Fruit fly (Drosophila melanogaster) whole organism, embryonic: ENCODE results near the gene CG17343.

Source experiments
- Atf3 ChIP-seq: fragments of 200-800 bp; sonication (Bioruptor generic); optimal IDR thresholded peaks from 3 replicates; lab custom pipeline; 2016; ENCODE audit warnings: missing biosample characterization, missing genetic modification characterization
- B-H1 ChIP-seq: fragments of 200-800 bp; sonication (Bioruptor generic); IDR thresholded peaks from 3 replicates; pipeline ENCODE4 v1.3.6; 2022; ENCODE audit warnings: missing biosample characterization, missing genetic modification characterization
- Bdp1 ChIP-seq: fragments of 200-800 bp; sonication (Bioruptor generic); optimal IDR thresholded peaks from 3 replicates; lab custom pipeline; 2016; ENCODE audit warnings: missing biosample characterization, missing genetic modification characterization
- CG1024 ChIP-seq: fragments of 200-800 bp; sonication (Bioruptor generic); IDR thresholded peaks from 2 replicates; pipeline ENCODE4 v1.3.6; 2022; ENCODE audit warnings: missing biosample characterization, missing genetic modification characterization
- CG10267 ChIP-seq: fragments of 200-800 bp; sonication (Bioruptor generic); optimal IDR thresholded peaks from 2 replicates; lab custom pipeline; 2018; ENCODE audit warnings: missing biosample characterization, mild to moderate bottlenecking, missing genetic modification characterization, moderate library complexity
- CG12659 ChIP-seq: fragments of 200-800 bp; sonication (Bioruptor generic); optimal IDR thresholded peaks from 3 replicates; lab custom pipeline; 2017; ENCODE audit warnings: mild to moderate bottlenecking, missing biosample characterization, missing genetic modification reagents, missing genetic modification characterization
- CG13296 ChIP-seq: fragments of 200-800 bp; sonication (Bioruptor generic); optimal IDR thresholded peaks from 3 replicates; lab custom pipeline; 2018; ENCODE audit warnings: missing biosample characterization, mild to moderate bottlenecking, missing genetic modification characterization
- CG13424 ChIP-seq: fragments of 200-800 bp; sonication (Bioruptor generic); optimal IDR thresholded peaks from 2 replicates; lab custom pipeline; 2019; ENCODE audit warnings: missing biosample characterization, mild to moderate bottlenecking, missing genetic modification characterization, moderate library complexity
- CG14667 ChIP-seq: fragments of 200-800 bp; sonication (Bioruptor generic); IDR thresholded peaks from 2 replicates; pipeline ENCODE4 v1.3.6; 2022; ENCODE audit warnings: missing biosample characterization, missing genetic modification characterization
- CG15269 ChIP-seq: fragments of 200-800 bp; sonication (Bioruptor generic); optimal IDR thresholded peaks from 2 replicates; lab custom pipeline; 2018; ENCODE audit warnings: missing biosample characterization, mild to moderate bottlenecking, missing genetic modification characterization, moderate library complexity
- CG15514 ChIP-seq: fragments of 200-800 bp; sonication (Bioruptor generic); optimal IDR thresholded peaks from 3 replicates; lab custom pipeline; 2017; ENCODE audit warnings: missing biosample characterization, missing genetic modification characterization, mild to moderate bottlenecking, moderate library complexity, missing genetic modification reagents
- CG17359 ChIP-seq: fragments of 200-800 bp; sonication (Bioruptor generic); optimal IDR thresholded peaks from 3 replicates; lab custom pipeline; 2018; ENCODE audit warnings: missing biosample characterization, mild to moderate bottlenecking, missing genetic modification characterization, moderate library complexity
- CG17829 ChIP-seq: fragments of 200-800 bp; optimal IDR thresholded peaks from 2 replicates; lab custom pipeline; 2019; ENCODE audit warnings: missing biosample characterization, mild to moderate bottlenecking, missing genetic modification characterization, moderate library complexity
- CG2120 ChIP-seq: fragments of 200-800 bp; sonication (Bioruptor generic); optimal IDR thresholded peaks from 3 replicates; lab custom pipeline; 2016; ENCODE audit warnings: missing biosample characterization, missing genetic modification characterization
- CG2199 ChIP-seq: fragments of 200-800 bp; sonication (Bioruptor generic); IDR thresholded peaks from 3 replicates; pipeline ENCODE4 v1.3.6; 2022; ENCODE audit warnings: missing biosample characterization, missing genetic modification characterization
- CG31388 ChIP-seq: fragments of 200-800 bp; sonication (Bioruptor generic); optimal IDR thresholded peaks from 2 replicates; lab custom pipeline; 2016; ENCODE audit warnings: missing biosample characterization, missing genetic modification characterization
- CG31441 ChIP-seq: fragments of 200-800 bp; sonication (Bioruptor generic); IDR thresholded peaks from 2 replicates; pipeline ENCODE4 v1.3.6; 2022; ENCODE audit warnings: missing biosample characterization, missing genetic modification characterization
- CG32772 ChIP-seq: fragments of 200-800 bp; sonication (Bioruptor generic); IDR thresholded peaks from 2 replicates; pipeline ENCODE4 v1.3.6; 2022; ENCODE audit warnings: missing biosample characterization, missing genetic modification characterization
- CG34376 ChIP-seq: fragments of 200-800 bp; sonication (Bioruptor generic); optimal IDR thresholded peaks from 2 replicates; lab custom pipeline; 2018; ENCODE audit warnings: missing biosample characterization, mild to moderate bottlenecking, missing genetic modification characterization
- CG3726 ChIP-seq: fragments of 200-800 bp; sonication (Bioruptor generic); IDR thresholded peaks from 3 replicates; pipeline ENCODE4, ENCODE4 v1.3.6; 2022; ENCODE audit warnings: missing biosample characterization, missing genetic modification characterization
- CG4404 ChIP-seq: fragments of 200-800 bp; sonication (Bioruptor generic); IDR thresholded peaks from 2 replicates; pipeline ENCODE4 v1.3.6; 2022; ENCODE audit warnings: missing biosample characterization, missing genetic modification characterization
- CG5953 ChIP-seq: fragments of 200-800 bp; sonication (Bioruptor generic); IDR thresholded peaks from 2 replicates; pipeline ENCODE4 v1.3.6; 2022; ENCODE audit warnings: missing biosample characterization, missing genetic modification characterization
- CG8281 ChIP-seq: fragments of 200-800 bp; sonication (Bioruptor generic); optimal IDR thresholded peaks from 2 replicates; lab custom pipeline; 2018; ENCODE audit warnings: missing biosample characterization, mild to moderate bottlenecking, missing genetic modification characterization, moderate library complexity
- Deaf1 ChIP-seq: fragments of 200-800 bp; optimal IDR thresholded peaks from 3 replicates; lab custom pipeline; 2019; ENCODE audit warnings: missing biosample characterization, mild to moderate bottlenecking, missing genetic modification characterization, moderate library complexity
- Dll ChIP-seq: fragments of 200-800 bp; sonication (Bioruptor generic); IDR thresholded peaks from 4 replicates; pipeline ENCODE4 v1.3.6; 2022; ENCODE audit warnings: missing biosample characterization, missing genetic modification characterization; ENCODE audit not compliant: partially characterized antibody
- Dp ChIP-seq: fragments of 200-800 bp; sonication (Bioruptor generic); optimal IDR thresholded peaks from 2 replicates; lab custom pipeline; 2018; ENCODE audit warnings: missing biosample characterization, mild to moderate bottlenecking, missing genetic modification characterization, moderate library complexity
- Drgx ChIP-seq: fragments of 200-800 bp; sonication (Bioruptor generic); IDR thresholded peaks from 2 replicates; pipeline ENCODE4 v1.3.6; 2022; ENCODE audit warnings: missing biosample characterization, missing genetic modification characterization
- Hr78 ChIP-seq, 2 experiments: fragments of 200-800 bp in 1 of 2; fragments of >200 bp in 1 of 2; sonication (Bioruptor generic) in 1 of 2; optimal IDR thresholded peaks; 2 replicates each; lab custom pipeline; 2017 to 2019; ENCODE audit warnings: missing biosample characterization in 2 of 2, missing genetic modification characterization in 2 of 2, mild to moderate bottlenecking in 1 of 2, moderate library complexity in 1 of 2
- MTF-1 ChIP-seq: fragments of 200-800 bp; sonication (Bioruptor generic); optimal IDR thresholded peaks from 2 replicates; lab custom pipeline; 2018; ENCODE audit warnings: missing biosample characterization, mild to moderate bottlenecking, missing genetic modification characterization, borderline replicate concordance
- Mrtf ChIP-seq: fragments of 200-800 bp; sonication (Bioruptor generic); IDR thresholded peaks from 3 replicates; pipeline ENCODE4 v1.3.6; 2022; ENCODE audit warnings: missing biosample characterization, missing genetic modification characterization
- Spps ChIP-seq: fragments of 200-800 bp; sonication (Bioruptor generic); optimal IDR thresholded peaks from 2 replicates; lab custom pipeline; 2018; ENCODE audit warnings: missing biosample characterization, mild to moderate bottlenecking, missing genetic modification characterization
- TFAM ChIP-seq: fragments of 200-800 bp; sonication (Bioruptor generic); optimal IDR thresholded peaks from 2 replicates; lab custom pipeline; 2017; ENCODE audit warnings: missing biosample characterization, missing genetic modification characterization, inconsistent platforms
- ato ChIP-seq: fragments of 200-800 bp; sonication (Bioruptor generic); IDR thresholded peaks from 2 replicates; pipeline ENCODE4 v1.3.6; 2022; ENCODE audit warnings: missing biosample characterization, missing genetic modification characterization; ENCODE audit not compliant: partially characterized antibody
- cg ChIP-seq: fragments of 200-800 bp; sonication (Bioruptor generic); optimal IDR thresholded peaks from 3 replicates; lab custom pipeline; 2019; ENCODE audit warnings: missing biosample characterization, mild to moderate bottlenecking, missing genetic modification characterization, moderate library complexity
- crp ChIP-seq, 2 experiments: fragments of 200-800 bp; sonication (Bioruptor generic); optimal IDR thresholded peaks; 2 replicates in 1 of 2; 3 replicates in 1 of 2; lab custom pipeline; 2017; ENCODE audit warnings: missing biosample characterization in 2 of 2, missing genetic modification characterization in 2 of 2, mild to moderate bottlenecking in 1 of 2, moderate library complexity in 1 of 2
- dpn ChIP-seq, 2 experiments: fragments of 200-800 bp; sonication (Bioruptor generic); optimal IDR thresholded peaks; 3 replicates each; lab custom pipeline; 2016; ENCODE audit warnings: missing biosample characterization in 2 of 2, missing genetic modification characterization in 2 of 2
- gcm ChIP-seq: fragments of 200-800 bp; sonication (Bioruptor generic); optimal IDR thresholded peaks from 2 replicates; lab custom pipeline; 2019; ENCODE audit warnings: missing biosample characterization, mild to moderate bottlenecking, missing genetic modification characterization, moderate library complexity
- gro ChIP-seq: fragments of 200-800 bp; sonication (Bioruptor generic); optimal IDR thresholded peaks from 2 replicates; lab custom pipeline; 2016; ENCODE audit warnings: missing biosample characterization, missing genetic modification characterization
- gsb-n ChIP-seq: fragments of 200-800 bp; sonication (Bioruptor generic); optimal IDR thresholded peaks from 3 replicates; lab custom pipeline; 2018; ENCODE audit warnings: missing biosample characterization, mild to moderate bottlenecking, missing genetic modification characterization
- hbn ChIP-seq: fragments of 200-800 bp; sonication (Bioruptor generic); IDR thresholded peaks from 2 replicates; pipeline ENCODE4 v1.3.6; 2022; ENCODE audit warnings: missing biosample characterization, missing genetic modification characterization; ENCODE audit not compliant: partially characterized antibody
- klu ChIP-seq: fragments of 200-800 bp; sonication (Bioruptor generic); IDR thresholded peaks from 2 replicates; pipeline ENCODE4 v1.3.6; 2022; ENCODE audit warnings: missing biosample characterization, missing genetic modification characterization
- lmd ChIP-seq: fragments of 200-800 bp; sonication (Bioruptor generic); IDR thresholded peaks from 2 replicates; pipeline ENCODE4 v1.3.6; 2022; ENCODE audit warnings: missing biosample characterization, missing genetic modification characterization
- mirr ChIP-seq: fragments of 200-800 bp; sonication (Bioruptor generic); optimal IDR thresholded peaks from 3 replicates; lab custom pipeline; 2018; ENCODE audit warnings: missing biosample characterization, mild to moderate bottlenecking, missing genetic modification characterization
- nmo ChIP-seq: fragments of 200-800 bp; sonication (Bioruptor generic); optimal IDR thresholded peaks from 2 replicates; lab custom pipeline; 2018; ENCODE audit warnings: missing biosample characterization, mild to moderate bottlenecking, missing genetic modification characterization, moderate library complexity
- phol ChIP-seq: fragments of 200-800 bp; sonication (Bioruptor generic); optimal IDR thresholded peaks from 3 replicates; lab custom pipeline; 2018; ENCODE audit warnings: missing biosample characterization, mild to moderate bottlenecking, missing genetic modification characterization, moderate library complexity
- vvl ChIP-seq: fragments of 200-800 bp; sonication (Bioruptor generic); IDR thresholded peaks from 2 replicates; pipeline ENCODE4 v1.3.6; 2022; ENCODE audit warnings: missing biosample characterization, missing genetic modification characterization
- wek ChIP-seq: fragments of 200-800 bp; sonication (Bioruptor generic); optimal IDR thresholded peaks from 3 replicates; lab custom pipeline; 2018; ENCODE audit warnings: missing biosample characterization, mild to moderate bottlenecking, missing genetic modification characterization, moderate library complexity

The CG17343 gene

DNA sequence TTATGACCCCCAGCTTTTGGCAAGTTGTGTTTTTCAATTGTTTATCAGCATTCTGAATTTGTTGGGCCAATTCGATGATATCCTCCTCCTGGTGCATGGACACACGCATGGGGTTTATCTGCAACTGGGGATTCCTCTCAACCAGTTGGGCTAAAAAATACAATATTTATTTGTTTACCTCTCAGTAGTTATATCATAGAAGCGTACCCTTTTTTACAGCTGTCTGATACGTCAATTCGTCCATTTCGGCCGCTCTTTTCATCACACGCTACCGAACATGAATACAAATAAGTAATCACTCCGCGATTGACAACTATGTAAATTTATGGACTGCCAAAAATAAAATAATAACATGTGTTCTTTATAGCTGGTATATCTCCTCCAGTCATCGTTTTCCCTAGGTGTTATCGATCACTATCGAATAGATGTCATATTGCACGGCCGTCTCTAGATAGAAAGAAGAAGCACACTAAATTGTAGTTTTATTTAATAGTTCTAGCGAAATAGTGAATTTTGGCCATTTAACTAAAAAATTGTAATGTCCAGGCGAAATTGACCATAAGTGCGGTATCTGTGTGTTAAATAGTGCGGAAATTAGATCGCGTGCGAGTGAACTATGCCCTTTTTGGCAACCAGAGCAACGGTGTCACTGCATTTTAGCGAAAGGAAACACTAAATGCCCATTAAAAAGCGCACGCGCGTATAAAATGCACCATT is 30.4 kb upstream of the CG17343 start, which contains the start of the genes mib2 and CG31800 (continued):
- TF ChIP-seq CG4404 (GFP tag; lab: Robert Waterston, UW), result no peak
- no peak for TF ChIP-seq CG13296 (GFP tag; lab: Kevin White, UChicago)
- peak; percentile 5 for TF ChIP-seq phol
- TF ChIP-seq Dp (GFP tag; lab: Kevin White, UChicago), result no peak
- no peak for TF ChIP-seq TFAM (GFP tag; lab: Kevin White, UChicago)
- TF ChIP-seq gsb-n (tag; lab: Kevin White, UChicago), result no peak
- peak; percentile 20 for TF ChIP-seq nmo (GFP tag; lab: Kevin White, UChicago)
- peak in 1 of 2 experiments; percentile 74 for TF ChIP-seq crp (GFP tag; optimal IDR thresholded peaks at IDR 0.05; lab: Kevin White, UChicago)
- TF ChIP-seq CG2120 (GFP tag; lab: Kevin White, UChicago), result peak; percentile 42
- peak; percentile 26 for TF ChIP-seq CG15514
- TF ChIP-seq CG5953 (GFP tag; lab: Robert Waterston, UW), result no peak
- no peak for TF ChIP-seq CG3726 (GFP tag; lab: Robert Waterston, UW)
- TF ChIP-seq CG13424 (tag; lab: Kevin White, UChicago), result peak; percentile 2
- no peak for TF ChIP-seq Mrtf (GFP tag; lab: Robert Waterston, UW)
- peak; percentile 55 for TF ChIP-seq hbn (GFP tag; lab: Robert Waterston, UW)
- peak; percentile 40 for TF ChIP-seq CG12659
- peak; percentile 35 for TF ChIP-seq CG17829 (tag; lab: Kevin White, UChicago)
- peak; percentile 52; the same call in 1 of the 2 replicates for TF ChIP-seq ato (GFP tag; lab: Robert Waterston, UW)
- TF ChIP-seq gro (GFP tag; lab: Kevin White, UChicago), result peak; percentile 20
- TF ChIP-seq CG34376 (GFP tag; lab: Kevin White, UChicago), result no peak
- peak; percentile 8; the same call in 1 of the 2 replicates for TF ChIP-seq vvl (GFP tag; lab: Robert Waterston, UW)
- no peak for TF ChIP-seq MTF-1 (GFP tag; lab: Kevin White, UChicago)
- TF ChIP-seq CG1024 (GFP tag; lab: Robert Waterston, UW), result no peak
- no peak for TF ChIP-seq CG31441 (GFP tag; lab: Robert Waterston, UW)
- 0 out of 3 replicates have a peak, but pooled peaks have one; percentile 53 for TF ChIP-seq CG2199 (GFP tag; lab: Robert Waterston, UW)
- peak in 1 of 2 experiments; percentile 0 for TF ChIP-seq dpn (GFP tag; optimal IDR thresholded peaks at IDR 0.05; lab: Kevin White, UChicago)
- TF ChIP-seq Dll (GFP tag; lab: Robert Waterston, UW), result peak; percentile 83
- no peak for TF ChIP-seq CG15269

DNA sequence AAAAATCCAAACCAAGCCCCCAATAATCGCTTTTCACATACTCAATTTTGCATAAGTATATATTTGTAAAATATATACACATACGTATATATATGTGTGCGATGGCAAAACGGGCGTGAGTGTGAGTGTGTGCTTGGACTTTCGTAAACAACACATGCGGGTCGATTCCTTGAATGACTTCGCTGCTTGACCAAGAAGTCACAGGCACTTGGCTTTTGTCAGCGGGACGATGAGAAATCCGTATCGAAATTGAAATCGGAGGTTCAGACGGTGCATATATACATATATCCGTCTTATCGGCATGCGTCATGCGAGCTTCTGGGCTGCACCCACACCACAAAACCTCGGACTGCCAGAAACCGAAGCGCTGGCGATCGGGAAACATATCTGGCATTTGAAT is 29.7 kb upstream of the CG17343 start:
- TF ChIP-seq CG15269, result no peak
- no peak for TF ChIP-seq CG8281
- no peak for TF ChIP-seq Atf3 (GFP tag; lab: Kevin White, UChicago)
- TF ChIP-seq CG14667 (GFP tag; lab: Robert Waterston, UW), result no peak
- TF ChIP-seq B-H1 (GFP tag; lab: Robert Waterston, UW), result no peak
- TF ChIP-seq CG17359 (tag; lab: Kevin White, UChicago), result no peak
- TF ChIP-seq Bdp1 (GFP tag; lab: Kevin White, UChicago), result no peak
- TF ChIP-seq CG10267 (tag; lab: Kevin White, UChicago), result no peak
- no peak for TF ChIP-seq gro (GFP tag; lab: Kevin White, UChicago)
- TF ChIP-seq cg (GFP tag; lab: Kevin White, UChicago), result peak; percentile 72
- no peak for TF ChIP-seq CG32772 (GFP tag; lab: Robert Waterston, UW)
- TF ChIP-seq klu (GFP tag; lab: Robert Waterston, UW), result no peak
- TF ChIP-seq lmd, result no peak
- TF ChIP-seq Drgx (GFP tag; lab: Robert Waterston, UW), result no peak
- TF ChIP-seq CG31388 (GFP tag; lab: Kevin White, UChicago), result no peak
- TF ChIP-seq Hr78 (GFP tag; optimal IDR thresholded peaks at IDR 0.05; lab: Kevin White, UChicago), result no peak
- TF ChIP-seq mirr, result no peak
- peak; percentile 66 for TF ChIP-seq gcm
- TF ChIP-seq Deaf1 (tag; lab: Kevin White, UChicago), result peak; percentile 42
- TF ChIP-seq wek (GFP tag; lab: Kevin White, UChicago), result no peak
- TF ChIP-seq Spps (tag; lab: Kevin White, UChicago), result no peak
